Worm (Caenorhabditis elegans): Measurements from ENCODE around the gene amt-2.

- TF ChIP-seq mab-5 (tag; optimal IDR thresholded peaks at IDR 0.05) (no peak), elt-3 (tag; optimal IDR thresholded peaks at IDR 0.05) (no peak), ZK546.5 (tag; optimal IDR thresholded peaks at IDR 0.05) (no peak), sma-3 (GFP tag; optimal IDR thresholded peaks at IDR 0.05) (no peak), fos-1 (tag; optimal IDR thresholded peaks at IDR 0.05) (no peak), blmp-1 (tag; optimal IDR thresholded peaks at IDR 0.05; ENCODE audit: insufficient read depth) (no peak), nhr-77 (tag; optimal IDR thresholded peaks at IDR 0.05) (no peak), zag-1 (tag; optimal IDR thresholded peaks at IDR 0.05) (no peak), nhr-11 (tag; optimal IDR thresholded peaks at IDR 0.05) (no peak), nhr-129 (tag; optimal IDR thresholded peaks at IDR 0.05) (no peak), unc-62 (GFP tag; optimal IDR thresholded peaks at IDR 0.05) (no peak), alr-1 (tag; optimal IDR thresholded peaks at IDR 0.05) (no peak), ztf-4 (tag; optimal IDR thresholded peaks at IDR 0.05) (no peak)
These were observed 17.1 kb downstream of the amt-2 start, which contains the start of gene scl-3 for ce11 chrIV:13059284-13059683.
